Worm (Caenorhabditis elegans): Measurements from ENCODE around the gene mdh-1.

DNA sequence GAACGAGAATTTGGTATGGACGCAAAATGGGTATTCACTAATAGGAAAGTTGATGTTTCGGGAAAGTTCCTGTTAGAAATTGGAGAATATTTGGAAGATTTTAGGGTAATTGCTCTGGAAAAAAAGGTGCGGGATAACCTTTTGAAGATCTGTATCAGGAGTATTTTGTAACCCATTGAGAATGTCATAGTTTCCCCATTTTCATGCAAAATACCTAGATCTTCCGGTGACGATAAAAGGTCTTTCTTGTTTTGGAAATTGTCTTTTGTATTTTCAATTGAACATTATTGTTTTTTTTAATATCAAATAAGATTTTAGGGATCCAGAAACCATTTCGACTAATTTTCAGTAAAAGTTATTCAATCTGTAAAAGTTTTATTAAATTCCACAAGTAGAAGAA is 45.3 kb upstream of the mdh-1 start, which contains the start of gene spp-19:
- TF ChIP-seq ztf-29 (GFP tag; IDR thresholded peaks at IDR 0.05) (no peak), tab-1 (GFP tag; IDR thresholded peaks at IDR 0.05) (no peak), cog-1 (tag; optimal IDR thresholded peaks at IDR 0.05) (no peak), flt-1 (GFP tag; IDR thresholded peaks at IDR 0.05) (no peak), ztf-23 (GFP tag; IDR thresholded peaks at IDR 0.05) (no peak), med-1 (GFP tag; optimal IDR thresholded peaks at IDR 0.05; ENCODE audit: insufficient read depth) (no peak), T22C8.4 (GFP tag; IDR thresholded peaks at IDR 0.05) (no peak), ref-1 (GFP tag; conservative IDR thresholded peaks at IDR 0.05) (no peak)

Data from whole organism, midembryonic.